Fruit fly (Drosophila melanogaster) S2 (cell line): ENCODE measurements around the gene NitFhit.

Experiments used
- CG8478 ChIP-seq: fragments of >200 bp; optimal IDR thresholded peaks from 2 replicates; lab custom pipeline; 2018
- CTCF ChIP-seq, 2 experiments: fragments of >200 bp; optimal IDR thresholded peaks; 2 replicates each; lab custom pipeline; 2018

dm6 chr3L:178913-179488 lies 24.5 kb upstream of the NitFhit start, which contains the start of gene Vdup1:
- no peak for TF ChIP-seq CG8478
- no peak for TF ChIP-seq CTCF (optimal IDR thresholded peaks at IDR 0.05; lab: Kevin White, UChicago)
